Fruit fly (Drosophila melanogaster) whole organism, embryonic: ENCODE results near the gene teq.

Experiments
- B-H2 ChIP-seq: fragments of 200-800 bp; sonication (Bioruptor generic); optimal IDR thresholded peaks from 2 replicates; lab custom pipeline; 2018; ENCODE audit warnings: missing biosample characterization, mild to moderate bottlenecking, missing genetic modification characterization
- CG1024 ChIP-seq: fragments of 200-800 bp; sonication (Bioruptor generic); IDR thresholded peaks from 2 replicates; pipeline ENCODE4 v1.3.6; 2022; ENCODE audit warnings: missing biosample characterization, missing genetic modification characterization
- CG10654 ChIP-seq: fragments of 200-800 bp; sonication (Bioruptor generic); optimal IDR thresholded peaks from 2 replicates; lab custom pipeline; 2016; ENCODE audit warnings: missing biosample characterization, missing genetic modification characterization
- CG11696 ChIP-seq: fragments of 200-800 bp; sonication (Bioruptor generic); IDR thresholded peaks from 2 replicates; pipeline ENCODE4 v1.3.6; 2022; ENCODE audit warnings: missing biosample characterization, missing genetic modification characterization
- CG13287 ChIP-seq: fragments of 200-800 bp; sonication (Bioruptor generic); IDR thresholded peaks from 2 replicates; pipeline ENCODE4 v1.3.6; 2022; ENCODE audit warnings: missing biosample characterization, missing genetic modification characterization; ENCODE audit not compliant: partially characterized antibody
- CG13894 ChIP-seq: fragments of 200-800 bp; sonication (Bioruptor generic); optimal IDR thresholded peaks from 3 replicates; lab custom pipeline; 2018; ENCODE audit warnings: missing biosample characterization, mild to moderate bottlenecking, missing genetic modification characterization, moderate library complexity
- CG15269 ChIP-seq: fragments of 200-800 bp; sonication (Bioruptor generic); optimal IDR thresholded peaks from 2 replicates; lab custom pipeline; 2018; ENCODE audit warnings: missing biosample characterization, mild to moderate bottlenecking, missing genetic modification characterization, moderate library complexity
- CG15479 ChIP-seq: fragments of 200-800 bp; sonication (Bioruptor generic); optimal IDR thresholded peaks from 3 replicates; lab custom pipeline; 2019; ENCODE audit warnings: missing biosample characterization, mild to moderate bottlenecking, missing genetic modification characterization, moderate library complexity
- CG16779 ChIP-seq: fragments of 200-800 bp; sonication (Bioruptor generic); IDR thresholded peaks from 2 replicates; pipeline ENCODE4 v1.3.6; 2022; ENCODE audit warnings: missing biosample characterization, missing genetic modification characterization
- CG16813 ChIP-seq: fragments of 200-800 bp; sonication (Bioruptor generic); IDR thresholded peaks from 3 replicates; pipeline ENCODE4 v1.3.6; 2022; ENCODE audit warnings: missing biosample characterization, missing genetic modification characterization; ENCODE audit not compliant: partially characterized antibody
- CG17912 ChIP-seq: fragments of 200-800 bp; sonication (Bioruptor generic); optimal IDR thresholded peaks from 2 replicates; lab custom pipeline; 2018; ENCODE audit warnings: missing biosample characterization, mild to moderate bottlenecking, missing genetic modification characterization
- CG2875 ChIP-seq: fragments of 200-800 bp; sonication (Bioruptor generic); optimal IDR thresholded peaks from 2 replicates; lab custom pipeline; 2017; ENCODE audit warnings: missing biosample characterization, mild to moderate bottlenecking, missing genetic modification characterization, missing genetic modification reagents
- CG32767 ChIP-seq: fragments of 200-800 bp; sonication (Bioruptor generic); IDR thresholded peaks from 2 replicates; pipeline ENCODE4 v1.3.6; 2022; ENCODE audit warnings: missing biosample characterization, missing genetic modification characterization
- CG32772 ChIP-seq: fragments of 200-800 bp; sonication (Bioruptor generic); IDR thresholded peaks from 2 replicates; pipeline ENCODE4 v1.3.6; 2022; ENCODE audit warnings: missing biosample characterization, missing genetic modification characterization
- CG3995 ChIP-seq: fragments of 200-800 bp; sonication (Bioruptor generic); optimal IDR thresholded peaks from 3 replicates; lab custom pipeline; 2016; ENCODE audit warnings: missing biosample characterization, missing genetic modification characterization
- CG4730 ChIP-seq: fragments of 200-800 bp; sonication (Bioruptor generic); IDR thresholded peaks from 2 replicates; pipeline ENCODE4 v1.3.6; 2022; ENCODE audit warnings: missing biosample characterization, missing genetic modification characterization
- CG4854 ChIP-seq: fragments of 200-800 bp; sonication (Bioruptor generic); optimal IDR thresholded peaks from 2 replicates; lab custom pipeline; 2016; ENCODE audit warnings: missing biosample characterization, missing genetic modification characterization, inconsistent platforms
- CG6683 ChIP-seq: fragments of 200-800 bp; sonication (Bioruptor generic); optimal IDR thresholded peaks from 2 replicates; lab custom pipeline; 2017; ENCODE audit warnings: missing biosample characterization, mild to moderate bottlenecking, missing genetic modification characterization, missing genetic modification reagents
- CG6813 ChIP-seq: fragments of 200-800 bp; sonication (Bioruptor generic); optimal IDR thresholded peaks from 2 replicates; lab custom pipeline; 2017; ENCODE audit warnings: missing biosample characterization, missing genetic modification characterization, mild to moderate bottlenecking, moderate library complexity, missing genetic modification reagents
- CG6854 ChIP-seq: fragments of 200-800 bp; sonication (Bioruptor generic); optimal IDR thresholded peaks from 3 replicates; lab custom pipeline; 2017; ENCODE audit warnings: missing biosample characterization, mild to moderate bottlenecking, missing genetic modification characterization
- CG7372 ChIP-seq: fragments of 200-800 bp; sonication (Bioruptor generic); IDR thresholded peaks from 2 replicates; pipeline ENCODE4 v1.3.6; 2022; ENCODE audit warnings: missing biosample characterization, missing genetic modification characterization
- CG8290 ChIP-seq, 3 experiments: fragments of 200-800 bp; sonication (Bioruptor generic); optimal IDR thresholded peaks; 2 replicates each; lab custom pipeline; 2016 to 2019; ENCODE audit warnings: missing biosample characterization in 3 of 3, missing genetic modification characterization in 3 of 3, mild to moderate bottlenecking in 2 of 3, moderate library complexity in 1 of 3
- CG8924 ChIP-seq: fragments of 200-800 bp; optimal IDR thresholded peaks from 3 replicates; lab custom pipeline; 2019; ENCODE audit warnings: missing biosample characterization, mild to moderate bottlenecking, missing genetic modification characterization, moderate library complexity
- Dip2 ChIP-seq: fragments of 200-800 bp; sonication (Bioruptor generic); IDR thresholded peaks from 2 replicates; pipeline ENCODE4 v1.3.6; 2022; ENCODE audit warnings: missing biosample characterization, missing genetic modification characterization
- Hey ChIP-seq: fragments of 200-800 bp; sonication (Bioruptor generic); optimal IDR thresholded peaks from 3 replicates; lab custom pipeline; 2018; ENCODE audit warnings: missing biosample characterization, mild to moderate bottlenecking, missing genetic modification characterization
- Hr39 ChIP-seq: fragments of >200 bp; optimal IDR thresholded peaks from 2 replicates; lab custom pipeline; 2017
- Hr51 ChIP-seq, 2 experiments: fragments of 200-800 bp; sonication (Bioruptor generic); optimal IDR thresholded peaks; 2 replicates in 1 of 2; 3 replicates in 1 of 2; lab custom pipeline; 2016 to 2018; ENCODE audit warnings: missing biosample characterization in 2 of 2, missing genetic modification characterization in 2 of 2, mild to moderate bottlenecking in 1 of 2, moderate library complexity in 1 of 2
- Max ChIP-seq: fragments of 200-800 bp; sonication (Bioruptor generic); optimal IDR thresholded peaks from 2 replicates; lab custom pipeline; 2016; ENCODE audit warnings: missing biosample characterization, mild to moderate bottlenecking, missing genetic modification characterization
- Med ChIP-seq: fragments of 200-800 bp; sonication (Bioruptor generic); peaks from one replicate; lab custom pipeline; 2016; ENCODE audit warnings: missing biosample characterization, missing genetic modification characterization, mild to moderate bottlenecking, inconsistent platforms, moderate library complexity
- NC2β ChIP-seq: fragments of 200-800 bp; sonication (Bioruptor generic); optimal IDR thresholded peaks from 2 replicates; lab custom pipeline; 2016; ENCODE audit warnings: missing biosample characterization, missing genetic modification characterization
- Nf-YC ChIP-seq: fragments of 200-800 bp; optimal IDR thresholded peaks from 3 replicates; lab custom pipeline; 2019; ENCODE audit warnings: missing biosample characterization, mild to moderate bottlenecking, missing genetic modification characterization, moderate library complexity
- Vsx1 ChIP-seq: fragments of 200-800 bp; sonication (Bioruptor generic); optimal IDR thresholded peaks from 2 replicates; lab custom pipeline; 2017; ENCODE audit warnings: missing biosample characterization, mild to moderate bottlenecking, missing genetic modification characterization, missing genetic modification reagents
- ac ChIP-seq: fragments of 200-800 bp; sonication (Bioruptor generic); optimal IDR thresholded peaks from 3 replicates; lab custom pipeline; 2017; ENCODE audit warnings: missing biosample characterization, mild to moderate bottlenecking, missing genetic modification characterization
- aop ChIP-seq: fragments of 200-800 bp; sonication (Bioruptor generic); IDR thresholded peaks from 2 replicates; pipeline ENCODE4 v1.3.6; 2022; ENCODE audit warnings: missing biosample characterization, missing genetic modification characterization
- bcd ChIP-seq: fragments of 200-800 bp; sonication (Bioruptor generic); optimal IDR thresholded peaks from 2 replicates; lab custom pipeline; 2017; ENCODE audit warnings: missing biosample characterization, mild to moderate bottlenecking, missing genetic modification characterization
- cas ChIP-seq: fragments of 200-800 bp; sonication (Bioruptor generic); IDR thresholded peaks from 2 replicates; pipeline ENCODE4 v1.3.6; 2022; ENCODE audit warnings: missing biosample characterization, missing genetic modification characterization
- cg ChIP-seq: fragments of 200-800 bp; sonication (Bioruptor generic); optimal IDR thresholded peaks from 3 replicates; lab custom pipeline; 2019; ENCODE audit warnings: missing biosample characterization, mild to moderate bottlenecking, missing genetic modification characterization, moderate library complexity
- fru ChIP-seq: fragments of >200 bp; optimal IDR thresholded peaks from 2 replicates; lab custom pipeline; 2017
- gcm2 ChIP-seq: fragments of 200-800 bp; sonication (Bioruptor generic); optimal IDR thresholded peaks from 2 replicates; lab custom pipeline; 2016; ENCODE audit warnings: missing biosample characterization, missing genetic modification characterization
- h ChIP-seq: fragments of >200 bp; optimal IDR thresholded peaks from 2 replicates; lab custom pipeline; 2017
- insv ChIP-seq, 2 experiments: fragments of 200-800 bp; sonication (Bioruptor generic); optimal IDR thresholded peaks; 3 replicates each; lab custom pipeline; 2016 to 2018; ENCODE audit warnings: missing biosample characterization in 2 of 2, missing genetic modification characterization in 2 of 2
- jigr1 ChIP-seq: fragments of 200-800 bp; sonication (Bioruptor generic); IDR thresholded peaks from 3 replicates; pipeline ENCODE4 v1.3.6; 2022; ENCODE audit warnings: missing biosample characterization, missing genetic modification characterization
- nerfin-2 ChIP-seq: fragments of 200-800 bp; sonication (Bioruptor generic); IDR thresholded peaks from 2 replicates; pipeline ENCODE4 v1.3.6; 2022; ENCODE audit warnings: missing biosample characterization, missing genetic modification characterization; ENCODE audit not compliant: partially characterized antibody
- odd ChIP-seq: fragments of 200-800 bp; sonication (Bioruptor generic); optimal IDR thresholded peaks from 2 replicates; lab custom pipeline; 2017; ENCODE audit warnings: missing biosample characterization, mild to moderate bottlenecking, missing genetic modification characterization
- otp ChIP-seq: fragments of 200-800 bp; sonication (Bioruptor generic); IDR thresholded peaks from 3 replicates; pipeline ENCODE4, ENCODE4 v1.3.6; 2022; ENCODE audit warnings: missing biosample characterization, missing genetic modification characterization
- p53 ChIP-seq: fragments of 200-800 bp; sonication (Bioruptor generic); optimal IDR thresholded peaks from 2 replicates; lab custom pipeline; 2016; ENCODE audit warnings: missing biosample characterization, missing genetic modification characterization
- pita ChIP-seq: fragments of 200-800 bp; sonication (Bioruptor generic); optimal IDR thresholded peaks from 2 replicates; lab custom pipeline; 2017; ENCODE audit warnings: missing biosample characterization, mild to moderate bottlenecking, missing genetic modification characterization
- sc ChIP-seq, 3 experiments: fragments of >200 bp in 2 of 3; fragments of 200-800 bp in 1 of 3; sonication (Bioruptor generic) in 1 of 3; optimal IDR thresholded peaks; 2 replicates in 2 of 3; 3 replicates in 1 of 3; lab custom pipeline; 2017; ENCODE audit warnings: mild to moderate bottlenecking in 1 of 3, missing biosample characterization in 1 of 3, missing genetic modification characterization in 1 of 3, missing genetic modification reagents in 1 of 3
- scrt ChIP-seq: fragments of 200-800 bp; sonication (Bioruptor generic); optimal IDR thresholded peaks from 2 replicates; lab custom pipeline; 2018; ENCODE audit warnings: missing biosample characterization, mild to moderate bottlenecking, missing genetic modification characterization, moderate library complexity
- sens ChIP-seq: fragments of 200-800 bp; sonication (Bioruptor generic); peaks from one replicate; lab custom pipeline; 2016; ENCODE audit warnings: missing biosample characterization, missing genetic modification characterization
- sob ChIP-seq: fragments of 200-800 bp; sonication (Bioruptor generic); IDR thresholded peaks from 2 replicates; pipeline ENCODE4 v1.3.6; 2022; ENCODE audit warnings: missing biosample characterization, missing genetic modification characterization
- usp ChIP-seq: fragments of >200 bp; optimal IDR thresholded peaks from 2 replicates; lab custom pipeline; 2017; ENCODE audit warnings: missing biosample characterization, missing genetic modification characterization

teq gene

DNA sequence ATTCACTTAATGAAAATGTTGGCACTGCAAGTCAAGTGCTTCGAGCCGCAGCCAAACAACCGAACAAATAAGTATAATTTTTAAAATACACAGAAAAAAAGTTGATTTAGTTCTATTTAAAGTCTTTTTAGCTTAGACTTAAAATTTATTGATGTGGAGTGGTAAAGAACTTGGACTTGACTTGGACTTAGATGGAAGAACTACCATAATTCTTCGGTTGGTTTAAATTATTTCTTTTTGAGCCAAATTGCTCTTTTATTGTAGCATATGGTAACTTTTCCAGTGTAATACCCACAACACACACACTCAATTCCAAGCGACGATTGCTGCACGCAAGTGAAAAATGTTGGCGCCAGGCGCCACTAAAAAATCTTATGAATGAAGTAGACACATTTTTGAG is 46.4 kb upstream of the teq start (continued):
- no peak for TF ChIP-seq sc (optimal IDR thresholded peaks at IDR 0.05; lab: Kevin White, UChicago)
- TF ChIP-seq sc (GFP tag; optimal IDR thresholded peaks at IDR 0.05; lab: Kevin White, UChicago) = peak; percentile 32
- no peak for TF ChIP-seq scrt (GFP tag; lab: Kevin White, UChicago)
- TF ChIP-seq CG1024 (GFP tag; lab: Robert Waterston, UW) = peak; percentile 30; the same call in 1 of the 2 replicates
- no peak for TF ChIP-seq CG32767 (GFP tag; lab: Robert Waterston, UW)
- peak; percentile 35 for TF ChIP-seq bcd (GFP tag; lab: Kevin White, UChicago)
- TF ChIP-seq pita (GFP tag; lab: Kevin White, UChicago) = no peak
- TF ChIP-seq aop = no peak
- TF ChIP-seq CG16779 = no peak
- peak; percentile 28 for TF ChIP-seq NC2β (GFP tag; lab: Kevin White, UChicago)
- no peak for TF ChIP-seq CG6813 (GFP tag; lab: Kevin White, UChicago)
- TF ChIP-seq jigr1 = no peak
- TF ChIP-seq Nf-YC (tag; lab: Kevin White, UChicago) = no peak
- no peak for TF ChIP-seq p53 (GFP tag; lab: Kevin White, UChicago)
- TF ChIP-seq CG13894 (tag; lab: Kevin White, UChicago) = no peak
- no peak for TF ChIP-seq odd (GFP tag; lab: Kevin White, UChicago)
- TF ChIP-seq CG3995 (GFP tag; lab: Kevin White, UChicago) = no peak
- no peak for TF ChIP-seq CG13287 (GFP tag; lab: Robert Waterston, UW)
- TF ChIP-seq sens = peak; percentile 95
- TF ChIP-seq CG16813 = no peak
- TF ChIP-seq Med = peak; percentile 83
- no peak for TF ChIP-seq fru (lab: Kevin White, UChicago)
- TF ChIP-seq usp (GFP tag; lab: Kevin White, UChicago) = no peak
- no peak for TF ChIP-seq cg (GFP tag; lab: Kevin White, UChicago)
- peak; percentile 69 for TF ChIP-seq CG8924 (tag; lab: Kevin White, UChicago)
- TF ChIP-seq CG2875 (GFP tag; lab: Kevin White, UChicago) = peak; percentile 6
- TF ChIP-seq CG6854 = no peak
- TF ChIP-seq CG10654 = no peak
- peak; percentile 30 for TF ChIP-seq CG15269
- TF ChIP-seq gcm2 (GFP tag; lab: Kevin White, UChicago) = no peak
- TF ChIP-seq CG4854 (GFP tag; lab: Kevin White, UChicago) = no peak
- no peak for TF ChIP-seq CG6683
- TF ChIP-seq Hey = no peak
- no peak for TF ChIP-seq h
- TF ChIP-seq nerfin-2 = no peak
- no peak for TF ChIP-seq Hr39 (lab: Kevin White, UChicago)
- no peak for TF ChIP-seq CG7372 (GFP tag; lab: Robert Waterston, UW)
- no peak for TF ChIP-seq CG8290 (GFP tag; optimal IDR thresholded peaks at IDR 0.05; lab: Kevin White, UChicago)
- no peak for TF ChIP-seq CG8290 (tag; optimal IDR thresholded peaks at IDR 0.05; lab: Kevin White, UChicago)
- TF ChIP-seq sob (GFP tag; lab: Robert Waterston, UW) = no peak
- no peak for TF ChIP-seq Max (GFP tag; lab: Kevin White, UChicago)
- no peak for TF ChIP-seq CG4730
- TF ChIP-seq Hr51 (GFP tag; optimal IDR thresholded peaks at IDR 0.05; lab: Kevin White, UChicago) = peak in 1 of 2 experiments; percentile 27
- TF ChIP-seq CG32772 = no peak
- TF ChIP-seq Dip2 (GFP tag; lab: Robert Waterston, UW) = no peak
- TF ChIP-seq CG17912 (GFP tag; lab: Kevin White, UChicago) = no peak
- TF ChIP-seq ac (GFP tag; lab: Kevin White, UChicago) = peak; percentile 0
- TF ChIP-seq insv (GFP tag; optimal IDR thresholded peaks at IDR 0.05; lab: Kevin White, UChicago) = no peak
- no peak for TF ChIP-seq Vsx1 (GFP tag; lab: Kevin White, UChicago)
- no peak for TF ChIP-seq cas
- TF ChIP-seq CG11696 (GFP tag; lab: Robert Waterston, UW) = no peak
- TF ChIP-seq B-H2 (GFP tag; lab: Kevin White, UChicago) = no peak
- 0 out of 3 replicates have a peak, but pooled peaks have one; percentile 13 for TF ChIP-seq otp
- no peak for TF ChIP-seq CG15479 (GFP tag; lab: Kevin White, UChicago)
